Fruit fly (Drosophila melanogaster) whole organism, embryonic: ENCODE results near the gene bun.

Source experiments
- Adf1 ChIP-seq: fragments of 200-800 bp; sonication (Bioruptor generic); IDR thresholded peaks from 2 replicates; pipeline ENCODE4 v1.3.6; 2022; ENCODE audit warnings: missing biosample characterization, missing genetic modification characterization
- Atf6 ChIP-seq: fragments of 200-800 bp; sonication (Bioruptor generic); IDR thresholded peaks from 2 replicates; pipeline ENCODE4 v1.3.6; 2022; ENCODE audit warnings: missing biosample characterization, missing genetic modification characterization
- CG10147 ChIP-seq: fragments of 200-800 bp; sonication (Bioruptor generic); optimal IDR thresholded peaks from 2 replicates; lab custom pipeline; 2019; ENCODE audit warnings: missing biosample characterization, mild to moderate bottlenecking, missing genetic modification characterization, moderate library complexity
- CG10209 ChIP-seq: fragments of 200-800 bp; sonication (Bioruptor generic); optimal IDR thresholded peaks from 3 replicates; lab custom pipeline; 2017; ENCODE audit warnings: missing biosample characterization, mild to moderate bottlenecking, missing genetic modification characterization, missing genetic modification reagents
- CG10543 ChIP-seq: fragments of 200-800 bp; sonication (Bioruptor generic); optimal IDR thresholded peaks from 3 replicates; lab custom pipeline; 2017; ENCODE audit warnings: missing biosample characterization, mild to moderate bottlenecking, missing genetic modification characterization, moderate library complexity
- CG11247 ChIP-seq: fragments of 200-800 bp; sonication (Bioruptor generic); IDR thresholded peaks from 2 replicates; pipeline ENCODE4 v1.3.6; 2022; ENCODE audit warnings: missing biosample characterization, missing genetic modification characterization
- CG11504 ChIP-seq: fragments of 200-800 bp; sonication (Bioruptor generic); optimal IDR thresholded peaks from 3 replicates; lab custom pipeline; 2019; ENCODE audit warnings: missing biosample characterization, mild to moderate bottlenecking, missing genetic modification characterization, moderate library complexity
- CG11695 ChIP-seq: fragments of 200-800 bp; sonication (Bioruptor generic); IDR thresholded peaks from 3 replicates; pipeline ENCODE4 v1.3.6; 2022; ENCODE audit warnings: missing biosample characterization, missing genetic modification characterization
- CG12769 ChIP-seq: fragments of 200-800 bp; sonication (Bioruptor generic); optimal IDR thresholded peaks from 2 replicates; lab custom pipeline; 2019; ENCODE audit warnings: missing biosample characterization, mild to moderate bottlenecking, missing genetic modification characterization, moderate library complexity
- CG13624 ChIP-seq: fragments of 200-800 bp; sonication (Bioruptor generic); optimal IDR thresholded peaks from 2 replicates; lab custom pipeline; 2016; ENCODE audit warnings: missing biosample characterization, missing genetic modification characterization
- CG14014 ChIP-seq: fragments of 200-800 bp; sonication (Bioruptor generic); IDR thresholded peaks from 2 replicates; pipeline ENCODE4 v1.3.6; 2022; ENCODE audit warnings: missing biosample characterization, missing genetic modification characterization
- CG17385 ChIP-seq: fragments of 200-800 bp; sonication (Bioruptor generic); optimal IDR thresholded peaks from 3 replicates; lab custom pipeline; 2018; ENCODE audit warnings: missing biosample characterization, mild to moderate bottlenecking, missing genetic modification characterization
- CG18599 ChIP-seq: fragments of 200-800 bp; sonication (Bioruptor generic); optimal IDR thresholded peaks from 3 replicates; lab custom pipeline; 2017; ENCODE audit warnings: missing biosample characterization, missing genetic modification characterization, mild to moderate bottlenecking, moderate library complexity, missing genetic modification reagents
- CG2678 ChIP-seq: fragments of 200-800 bp; sonication (Bioruptor generic); optimal IDR thresholded peaks from 3 replicates; lab custom pipeline; 2019; ENCODE audit warnings: missing biosample characterization, mild to moderate bottlenecking, missing genetic modification characterization, moderate library complexity
- CG2889 ChIP-seq: fragments of 200-800 bp; sonication (Bioruptor generic); IDR thresholded peaks from 3 replicates; pipeline ENCODE4 v1.3.6; 2022; ENCODE audit warnings: missing biosample characterization, missing genetic modification characterization
- CG31388 ChIP-seq: fragments of 200-800 bp; sonication (Bioruptor generic); optimal IDR thresholded peaks from 2 replicates; lab custom pipeline; 2016; ENCODE audit warnings: missing biosample characterization, missing genetic modification characterization
- CG3281 ChIP-seq: fragments of 200-800 bp; sonication (Bioruptor generic); optimal IDR thresholded peaks from 3 replicates; lab custom pipeline; 2017; ENCODE audit warnings: missing biosample characterization, mild to moderate bottlenecking, missing genetic modification characterization
- CG34224 ChIP-seq: fragments of 200-800 bp; sonication (Bioruptor generic); IDR thresholded peaks from 3 replicates; pipeline ENCODE4 v1.3.6; 2022; ENCODE audit warnings: missing biosample characterization, missing genetic modification characterization; ENCODE audit not compliant: partially characterized antibody
- CG8089 ChIP-seq: fragments of 200-800 bp; sonication (Bioruptor generic); optimal IDR thresholded peaks from 3 replicates; lab custom pipeline; 2016; ENCODE audit warnings: missing biosample characterization, missing genetic modification characterization
- CG8290 ChIP-seq, 3 experiments: fragments of 200-800 bp; sonication (Bioruptor generic); optimal IDR thresholded peaks; 2 replicates each; lab custom pipeline; 2016 to 2019; ENCODE audit warnings: missing biosample characterization in 3 of 3, missing genetic modification characterization in 3 of 3, mild to moderate bottlenecking in 2 of 3, moderate library complexity in 1 of 3
- D19B ChIP-seq: fragments of 200-800 bp; sonication (Bioruptor generic); optimal IDR thresholded peaks from 2 replicates; lab custom pipeline; 2017; ENCODE audit warnings: missing biosample characterization, mild to moderate bottlenecking, missing genetic modification characterization
- Eip74EF ChIP-seq, 2 experiments: fragments of 200-800 bp in 1 of 2; fragments of >200 bp in 1 of 2; sonication (Bioruptor generic) in 1 of 2; optimal IDR thresholded peaks; 2 replicates each; lab custom pipeline; 2017 to 2019; ENCODE audit warnings: missing biosample characterization in 2 of 2, missing genetic modification characterization in 2 of 2, mild to moderate bottlenecking in 1 of 2, moderate library complexity in 1 of 2
- Fer1 ChIP-seq: fragments of 200-800 bp; sonication (Bioruptor generic); optimal IDR thresholded peaks from 2 replicates; lab custom pipeline; 2017; ENCODE audit warnings: missing biosample characterization, mild to moderate bottlenecking, missing genetic modification characterization
- Fer2 ChIP-seq: fragments of 200-800 bp; sonication (Bioruptor generic); optimal IDR thresholded peaks from 2 replicates; lab custom pipeline; 2018; ENCODE audit warnings: missing biosample characterization, mild to moderate bottlenecking, missing genetic modification characterization, moderate library complexity
- Hmr ChIP-seq: fragments of 200-800 bp; sonication (Bioruptor generic); optimal IDR thresholded peaks from 3 replicates; lab custom pipeline; 2017; ENCODE audit warnings: mild to moderate bottlenecking, missing biosample characterization, missing genetic modification reagents, missing genetic modification characterization
- Med ChIP-seq: fragments of 200-800 bp; sonication (Bioruptor generic); peaks from one replicate; lab custom pipeline; 2016; ENCODE audit warnings: missing biosample characterization, missing genetic modification characterization, mild to moderate bottlenecking, inconsistent platforms, moderate library complexity
- Pdp1 ChIP-seq, 2 experiments: fragments of 200-800 bp; sonication (Bioruptor generic); optimal IDR thresholded peaks; 3 replicates each; lab custom pipeline; 2016; ENCODE audit warnings: missing biosample characterization in 2 of 2, missing genetic modification characterization in 2 of 2, mild to moderate bottlenecking in 1 of 2, moderate library complexity in 1 of 2
- Xbp1 ChIP-seq: fragments of 200-800 bp; sonication (Bioruptor generic); optimal IDR thresholded peaks from 3 replicates; lab custom pipeline; 2016; ENCODE audit warnings: missing biosample characterization, mild to moderate bottlenecking, missing genetic modification characterization
- ab ChIP-seq: fragments of 200-800 bp; sonication (Bioruptor generic); optimal IDR thresholded peaks from 2 replicates; lab custom pipeline; 2016; ENCODE audit warnings: missing biosample characterization, missing genetic modification characterization
- ash1 ChIP-seq: fragments of 200-800 bp; sonication (Bioruptor generic); optimal IDR thresholded peaks from 2 replicates; lab custom pipeline; 2018; ENCODE audit warnings: missing biosample characterization, mild to moderate bottlenecking, missing genetic modification characterization
- chm ChIP-seq: fragments of 200-800 bp; sonication (Bioruptor generic); IDR thresholded peaks from 2 replicates; pipeline ENCODE4 v1.3.6; 2022; ENCODE audit warnings: missing biosample characterization, missing genetic modification characterization
- corto ChIP-seq: fragments of 200-800 bp; sonication (Bioruptor generic); optimal IDR thresholded peaks from 2 replicates; lab custom pipeline; 2016; ENCODE audit warnings: missing biosample characterization, mild to moderate bottlenecking, missing genetic modification characterization, moderate library complexity
- danr ChIP-seq: fragments of 200-800 bp; sonication (Bioruptor generic); IDR thresholded peaks from 2 replicates; pipeline ENCODE4 v1.3.6; 2022; ENCODE audit warnings: missing biosample characterization, missing genetic modification characterization
- dysf ChIP-seq: fragments of 200-800 bp; sonication (Bioruptor generic); IDR thresholded peaks from 3 replicates; pipeline ENCODE4 v1.3.6; 2022; ENCODE audit warnings: missing biosample characterization, missing genetic modification characterization
- eve ChIP-seq, 2 experiments: fragments of >200 bp; optimal IDR thresholded peaks; 2 replicates each; lab custom pipeline; 2017; ENCODE audit warnings: missing biosample characterization in 2 of 2, missing genetic modification characterization in 2 of 2
- klu ChIP-seq: fragments of 200-800 bp; sonication (Bioruptor generic); IDR thresholded peaks from 2 replicates; pipeline ENCODE4 v1.3.6; 2022; ENCODE audit warnings: missing biosample characterization, missing genetic modification characterization
- lab ChIP-seq: fragments of 200-800 bp; sonication (Bioruptor generic); optimal IDR thresholded peaks from 3 replicates; lab custom pipeline; 2017; ENCODE audit warnings: missing biosample characterization, missing genetic modification characterization, mild to moderate bottlenecking, moderate library complexity, missing genetic modification reagents
- maf-S ChIP-seq: fragments of 200-800 bp; sonication (Bioruptor generic); optimal IDR thresholded peaks from 2 replicates; lab custom pipeline; 2016; ENCODE audit warnings: missing biosample characterization, missing genetic modification characterization
- pan ChIP-seq, 4 experiments: fragments of >200 bp in 3 of 4; fragments of 200-800 bp in 1 of 4; sonication (Bioruptor generic) in 1 of 4; optimal IDR thresholded peaks in 3 of 4; IDR thresholded peaks in 1 of 4; 2 replicates each; pipeline versions ENCODE4 v1.3.6 to Lab custom; 2017 to 2022; ENCODE audit warnings: missing biosample characterization in 2 of 4, missing genetic modification characterization in 2 of 4, mixed read lengths in 1 of 4
- pnt ChIP-seq: fragments of 200-800 bp; sonication (Bioruptor generic); optimal IDR thresholded peaks from 3 replicates; lab custom pipeline; 2016; ENCODE audit warnings: missing biosample characterization, missing genetic modification characterization
- pum ChIP-seq: fragments of 200-800 bp; sonication (Bioruptor generic); optimal IDR thresholded peaks from 2 replicates; lab custom pipeline; 2016; ENCODE audit warnings: missing biosample characterization, missing genetic modification characterization
- sd ChIP-seq: fragments of 200-800 bp; sonication (Bioruptor generic); optimal IDR thresholded peaks from 3 replicates; lab custom pipeline; 2018; ENCODE audit warnings: missing biosample characterization, mild to moderate bottlenecking, missing genetic modification characterization, moderate library complexity
- sens ChIP-seq: fragments of 200-800 bp; sonication (Bioruptor generic); peaks from one replicate; lab custom pipeline; 2016; ENCODE audit warnings: missing biosample characterization, missing genetic modification characterization
- seq ChIP-seq: fragments of 200-800 bp; sonication (Bioruptor generic); IDR thresholded peaks from 2 replicates; pipeline ENCODE4 v1.3.6; 2022; ENCODE audit warnings: missing biosample characterization, missing genetic modification characterization
- so ChIP-seq: fragments of 200-800 bp; sonication (Bioruptor generic); IDR thresholded peaks from 3 replicates; pipeline ENCODE4 v1.3.6; 2022; ENCODE audit warnings: missing biosample characterization, missing genetic modification characterization
- stc ChIP-seq: fragments of 200-800 bp; sonication (Bioruptor generic); IDR thresholded peaks from 2 replicates; pipeline ENCODE4 v1.3.6; 2022; ENCODE audit warnings: missing biosample characterization, missing genetic modification characterization
- sug ChIP-seq: fragments of 200-800 bp; optimal IDR thresholded peaks from 2 replicates; lab custom pipeline; 2019; ENCODE audit warnings: missing biosample characterization, mild to moderate bottlenecking, missing genetic modification characterization, moderate library complexity

Gene bun

dm6 chr2L:12469235-12469634, 77.2 kb downstream of the bun start (continued):
- no peak for TF ChIP-seq klu (GFP tag; lab: Robert Waterston, UW)
- no peak for TF ChIP-seq Fer2 (tag; lab: Kevin White, UChicago)
- no peak for TF ChIP-seq CG10209 (GFP tag; lab: Kevin White, UChicago)
- no peak for TF ChIP-seq pnt (GFP tag; lab: Kevin White, UChicago)
- no peak for TF ChIP-seq pum
- TF ChIP-seq D19B (GFP tag; lab: Kevin White, UChicago), result no peak
- no peak for TF ChIP-seq ash1 (GFP tag; lab: Kevin White, UChicago)
- no peak for TF ChIP-seq Hmr (GFP tag; lab: Kevin White, UChicago)
- TF ChIP-seq chm, result peak; percentile 20; the same call in 1 of the 2 replicates
- TF ChIP-seq danr, result no peak
- no peak for TF ChIP-seq CG2889 (GFP tag; lab: Robert Waterston, UW)
- TF ChIP-seq seq (GFP tag; lab: Robert Waterston, UW), result 0 out of 2 replicates have a peak, but pooled peaks have one; percentile 30
- TF ChIP-seq CG11504 (tag; lab: Kevin White, UChicago), result no peak
- no peak for TF ChIP-seq CG11695 (GFP tag; lab: Robert Waterston, UW)

- TF ChIP-seq CG8290 (GFP tag; optimal IDR thresholded peaks at IDR 0.05; lab: Kevin White, UChicago) (no peak), CG8290 (tag; optimal IDR thresholded peaks at IDR 0.05; lab: Kevin White, UChicago) (peak in 1 of 2 experiments; percentile 52), D19B (GFP tag; lab: Kevin White, UChicago) (peak; percentile 9), CG3281 (GFP tag; lab: Kevin White, UChicago) (peak; percentile 12), so (peak; percentile 55; the same call in 1 of the 3 replicates), lab (GFP tag; lab: Kevin White, UChicago) (peak; percentile 43), Eip74EF (GFP tag; optimal IDR thresholded peaks at IDR 0.05; lab: Kevin White, UChicago) (peak in 1 of 2 experiments; percentile 38), sd (peak; percentile 64), stc (GFP tag; lab: Robert Waterston, UW) (no peak), CG8089 (no peak), corto (GFP tag; lab: Kevin White, UChicago) (no peak), CG17385 (GFP tag; lab: Kevin White, UChicago) (peak; percentile 4), CG13624 (peak; percentile 6), CG2678 (tag; lab: Kevin White, UChicago) (peak; percentile 25), CG10147 (GFP tag; lab: Kevin White, UChicago) (peak; percentile 30), maf-S (GFP tag; lab: Kevin White, UChicago) (peak; percentile 6), Atf6 (GFP tag; lab: Robert Waterston, UW) (0 out of 2 replicates have a peak, but pooled peaks have one; percentile 8), CG34224 (GFP tag; lab: Robert Waterston, UW) (no peak), CG10543 (GFP tag; lab: Kevin White, UChicago) (peak; percentile 3), eve (GFP tag; optimal IDR thresholded peaks at IDR 0.05; lab: Kevin White, UChicago) (no peak), ab (no peak), Fer1 (peak; percentile 10), CG12769 (tag; lab: Kevin White, UChicago) (peak; percentile 65), pan (optimal IDR thresholded peaks at IDR 0.05; lab: Kevin White, UChicago) (no peak), pan (GFP tag; optimal IDR thresholded peaks at IDR 0.05 in 1 of 2, IDR thresholded peaks at IDR 0.05 in 1 of 2) (peak in 1 of 2 experiments; percentile 13), Med (peak; percentile 13), sens (GFP tag; lab: Kevin White, UChicago) (peak; percentile 68), Adf1 (GFP tag; lab: Robert Waterston, UW) (0 out of 2 replicates have a peak, but pooled peaks have one; percentile 13), Pdp1 (GFP tag; optimal IDR thresholded peaks at IDR 0.05; lab: Kevin White, UChicago) (peak in 1 of 2 experiments; percentile 7), Hmr (GFP tag; lab: Kevin White, UChicago) (peak; percentile 48), dysf (GFP tag; lab: Robert Waterston, UW) (0 out of 3 replicates have a peak, but pooled peaks have one; percentile 28), CG18599 (GFP tag; lab: Kevin White, UChicago) (peak; percentile 49), sug (tag; lab: Kevin White, UChicago) (peak; percentile 50), CG31388 (GFP tag; lab: Kevin White, UChicago) (no peak), CG14014 (GFP tag; lab: Robert Waterston, UW) (0 out of 2 replicates have a peak, but pooled peaks have one; percentile 4), CG11247 (GFP tag; lab: Robert Waterston, UW) (no peak), Xbp1 (GFP tag; lab: Kevin White, UChicago) (no peak)
These were observed 77.6 kb downstream of the bun start for dm6 chr2L:12468813-12469212.
